Fruit fly (Drosophila melanogaster) whole organism, embryonic: ENCODE measurements around the gene Nepl21.

Experiments
- Atf3 ChIP-seq: fragments of 200-800 bp; sonication (Bioruptor generic); optimal IDR thresholded peaks from 3 replicates; lab custom pipeline; 2016; ENCODE audit warnings: missing biosample characterization, missing genetic modification characterization
- B-H2 ChIP-seq: fragments of 200-800 bp; sonication (Bioruptor generic); optimal IDR thresholded peaks from 2 replicates; lab custom pipeline; 2018; ENCODE audit warnings: missing biosample characterization, mild to moderate bottlenecking, missing genetic modification characterization
- CG1024 ChIP-seq: fragments of 200-800 bp; sonication (Bioruptor generic); IDR thresholded peaks from 2 replicates; pipeline ENCODE4 v1.3.6; 2022; ENCODE audit warnings: missing biosample characterization, missing genetic modification characterization
- CG10654 ChIP-seq: fragments of 200-800 bp; sonication (Bioruptor generic); optimal IDR thresholded peaks from 2 replicates; lab custom pipeline; 2016; ENCODE audit warnings: missing biosample characterization, missing genetic modification characterization
- CG11247 ChIP-seq: fragments of 200-800 bp; sonication (Bioruptor generic); IDR thresholded peaks from 2 replicates; pipeline ENCODE4 v1.3.6; 2022; ENCODE audit warnings: missing biosample characterization, missing genetic modification characterization
- CG13775 ChIP-seq: fragments of 200-800 bp; sonication (Bioruptor generic); optimal IDR thresholded peaks from 3 replicates; lab custom pipeline; 2017; ENCODE audit warnings: missing biosample characterization, mild to moderate bottlenecking, missing genetic modification characterization
- CG15011 ChIP-seq: fragments of 200-800 bp; sonication (Bioruptor generic); optimal IDR thresholded peaks from 3 replicates; lab custom pipeline; 2018; ENCODE audit warnings: missing biosample characterization, mild to moderate bottlenecking, missing genetic modification characterization
- CG15514 ChIP-seq: fragments of 200-800 bp; sonication (Bioruptor generic); optimal IDR thresholded peaks from 3 replicates; lab custom pipeline; 2017; ENCODE audit warnings: missing biosample characterization, missing genetic modification characterization, mild to moderate bottlenecking, moderate library complexity, missing genetic modification reagents
- CG15696 ChIP-seq: fragments of 200-800 bp; sonication (Bioruptor generic); optimal IDR thresholded peaks from 2 replicates; lab custom pipeline; 2019; ENCODE audit warnings: missing biosample characterization, mild to moderate bottlenecking, missing genetic modification characterization, moderate library complexity
- CG17359 ChIP-seq: fragments of 200-800 bp; sonication (Bioruptor generic); optimal IDR thresholded peaks from 3 replicates; lab custom pipeline; 2018; ENCODE audit warnings: missing biosample characterization, mild to moderate bottlenecking, missing genetic modification characterization, moderate library complexity
- CG18476 ChIP-seq: fragments of 200-800 bp; sonication (Bioruptor generic); optimal IDR thresholded peaks from 2 replicates; lab custom pipeline; 2016; ENCODE audit warnings: missing biosample characterization, mild to moderate bottlenecking, missing genetic modification characterization
- CG18599 ChIP-seq: fragments of 200-800 bp; sonication (Bioruptor generic); optimal IDR thresholded peaks from 3 replicates; lab custom pipeline; 2017; ENCODE audit warnings: missing biosample characterization, missing genetic modification characterization, mild to moderate bottlenecking, moderate library complexity, missing genetic modification reagents
- CG2116 ChIP-seq: fragments of 200-800 bp; sonication (Bioruptor generic); optimal IDR thresholded peaks from 3 replicates; lab custom pipeline; 2018; ENCODE audit warnings: missing biosample characterization, mild to moderate bottlenecking, missing genetic modification characterization
- CG2120 ChIP-seq: fragments of 200-800 bp; sonication (Bioruptor generic); optimal IDR thresholded peaks from 3 replicates; lab custom pipeline; 2016; ENCODE audit warnings: missing biosample characterization, missing genetic modification characterization
- CG2129 ChIP-seq: fragments of 200-800 bp; sonication (Bioruptor generic); IDR thresholded peaks from 2 replicates; pipeline ENCODE4 v1.3.6; 2022; ENCODE audit warnings: missing biosample characterization, missing genetic modification characterization; ENCODE audit not compliant: partially characterized antibody
- CG2202 ChIP-seq: fragments of 200-800 bp; sonication (Bioruptor generic); optimal IDR thresholded peaks from 2 replicates; lab custom pipeline; 2018; ENCODE audit warnings: missing biosample characterization, mild to moderate bottlenecking, missing genetic modification characterization
- CG2678 ChIP-seq: fragments of 200-800 bp; sonication (Bioruptor generic); optimal IDR thresholded peaks from 3 replicates; lab custom pipeline; 2019; ENCODE audit warnings: missing biosample characterization, mild to moderate bottlenecking, missing genetic modification characterization, moderate library complexity
- CG32772 ChIP-seq: fragments of 200-800 bp; sonication (Bioruptor generic); IDR thresholded peaks from 2 replicates; pipeline ENCODE4 v1.3.6; 2022; ENCODE audit warnings: missing biosample characterization, missing genetic modification characterization
- CG33213 ChIP-seq: fragments of 200-800 bp; sonication (Bioruptor generic); optimal IDR thresholded peaks from 3 replicates; lab custom pipeline; 2016; ENCODE audit warnings: missing biosample characterization, missing genetic modification characterization
- CG43689 ChIP-seq: fragments of 200-800 bp; sonication (Bioruptor generic); IDR thresholded peaks from 2 replicates; pipeline ENCODE4 v1.3.6; 2022; ENCODE audit warnings: missing biosample characterization, missing genetic modification characterization
- CG4820 ChIP-seq: fragments of 200-800 bp; sonication (Bioruptor generic); optimal IDR thresholded peaks from 3 replicates; lab custom pipeline; 2016; ENCODE audit warnings: missing biosample characterization, missing genetic modification characterization
- CG6254 ChIP-seq: fragments of 200-800 bp; sonication (Bioruptor generic); optimal IDR thresholded peaks from 3 replicates; lab custom pipeline; 2017; ENCODE audit warnings: mild to moderate bottlenecking, missing biosample characterization, missing genetic modification reagents, missing genetic modification characterization
- CG7372 ChIP-seq: fragments of 200-800 bp; sonication (Bioruptor generic); IDR thresholded peaks from 2 replicates; pipeline ENCODE4 v1.3.6; 2022; ENCODE audit warnings: missing biosample characterization, missing genetic modification characterization
- CG7556 ChIP-seq: fragments of 200-800 bp; sonication (Bioruptor generic); optimal IDR thresholded peaks from 2 replicates; lab custom pipeline; 2017; ENCODE audit warnings: missing biosample characterization, mild to moderate bottlenecking, missing genetic modification characterization
- Camta ChIP-seq: fragments of 200-800 bp; sonication (Bioruptor generic); optimal IDR thresholded peaks from 2 replicates; lab custom pipeline; 2016; ENCODE audit warnings: missing biosample characterization, missing genetic modification characterization
- CkIIα-i1 ChIP-seq: fragments of 200-800 bp; sonication (Bioruptor generic); IDR thresholded peaks from 2 replicates; pipeline ENCODE4 v1.3.6; 2022; ENCODE audit warnings: missing biosample characterization, missing genetic modification characterization
- D ChIP-seq, 2 experiments: fragments of 200-800 bp in 1 of 2; fragments of >200 bp in 1 of 2; sonication (Bioruptor generic) in 1 of 2; optimal IDR thresholded peaks; 2 replicates in 1 of 2; 3 replicates in 1 of 2; lab custom pipeline; 2017; ENCODE audit warnings: mild to moderate bottlenecking in 1 of 2, missing biosample characterization in 1 of 2, missing genetic modification characterization in 1 of 2, missing genetic modification reagents in 1 of 2
- Dek ChIP-seq: fragments of 200-800 bp; sonication (Bioruptor generic); optimal IDR thresholded peaks from 3 replicates; lab custom pipeline; 2019; ENCODE audit warnings: missing biosample characterization, mild to moderate bottlenecking, missing genetic modification characterization, moderate library complexity
- Max ChIP-seq: fragments of 200-800 bp; sonication (Bioruptor generic); optimal IDR thresholded peaks from 2 replicates; lab custom pipeline; 2016; ENCODE audit warnings: missing biosample characterization, mild to moderate bottlenecking, missing genetic modification characterization
- Myb ChIP-seq: fragments of 200-800 bp; sonication (Bioruptor generic); optimal IDR thresholded peaks from 2 replicates; lab custom pipeline; 2016; ENCODE audit warnings: missing biosample characterization, missing genetic modification characterization
- Optix ChIP-seq: fragments of 200-800 bp; sonication (Bioruptor generic); IDR thresholded peaks from 3 replicates; pipeline ENCODE4 v1.3.6; 2022; ENCODE audit warnings: missing biosample characterization, missing genetic modification characterization
- Side ChIP-seq: fragments of 200-800 bp; sonication (Bioruptor generic); optimal IDR thresholded peaks from 2 replicates; lab custom pipeline; 2016; ENCODE audit warnings: missing biosample characterization, missing genetic modification characterization
- Six4 ChIP-seq: fragments of 200-800 bp; sonication (Bioruptor generic); optimal IDR thresholded peaks from 2 replicates; lab custom pipeline; 2016; ENCODE audit warnings: missing biosample characterization, missing genetic modification characterization
- Sox102F ChIP-seq: fragments of 200-800 bp; sonication (Bioruptor generic); optimal IDR thresholded peaks from 2 replicates; lab custom pipeline; 2018; ENCODE audit warnings: missing biosample characterization, mild to moderate bottlenecking, missing genetic modification characterization, moderate library complexity
- Usf ChIP-seq: fragments of 200-800 bp; sonication (Bioruptor generic); optimal IDR thresholded peaks from 2 replicates; lab custom pipeline; 2017; ENCODE audit warnings: missing genotype, missing biosample characterization, missing genetic modification characterization
- fd64A ChIP-seq: fragments of 200-800 bp; sonication (Bioruptor generic); optimal IDR thresholded peaks from 3 replicates; lab custom pipeline; 2018; ENCODE audit warnings: missing biosample characterization, mild to moderate bottlenecking, missing genetic modification characterization
- gro ChIP-seq: fragments of 200-800 bp; sonication (Bioruptor generic); optimal IDR thresholded peaks from 2 replicates; lab custom pipeline; 2016; ENCODE audit warnings: missing biosample characterization, missing genetic modification characterization
- kah ChIP-seq: fragments of 200-800 bp; sonication (Bioruptor generic); optimal IDR thresholded peaks from 2 replicates; lab custom pipeline; 2018; ENCODE audit warnings: missing biosample characterization, mild to moderate bottlenecking, missing genetic modification characterization
- knrl ChIP-seq: fragments of 200-800 bp; sonication (Bioruptor generic); IDR thresholded peaks from 3 replicates; pipeline ENCODE4 v1.3.6; 2022; ENCODE audit warnings: missing biosample characterization, missing genetic modification characterization; ENCODE audit not compliant: partially characterized antibody
- lov ChIP-seq, 2 experiments: fragments of 200-800 bp in 1 of 2; fragments of >200 bp in 1 of 2; sonication (Bioruptor generic) in 1 of 2; IDR thresholded peaks in 1 of 2; optimal IDR thresholded peaks in 1 of 2; 2 replicates in 1 of 2; 3 replicates in 1 of 2; pipeline versions ENCODE4 v1.3.6 to Lab custom; 2017 to 2022; ENCODE audit warnings: missing biosample characterization in 1 of 2, missing genetic modification characterization in 1 of 2
- nerfin-1 ChIP-seq: fragments of 200-800 bp; sonication (Bioruptor generic); optimal IDR thresholded peaks from 3 replicates; lab custom pipeline; 2019; ENCODE audit warnings: missing biosample characterization, mild to moderate bottlenecking, missing genetic modification characterization, moderate library complexity
- nmo ChIP-seq: fragments of 200-800 bp; sonication (Bioruptor generic); optimal IDR thresholded peaks from 2 replicates; lab custom pipeline; 2018; ENCODE audit warnings: missing biosample characterization, mild to moderate bottlenecking, missing genetic modification characterization, moderate library complexity
- pb ChIP-seq: fragments of 200-800 bp; sonication (Bioruptor generic); optimal IDR thresholded peaks from 3 replicates; lab custom pipeline; 2016; ENCODE audit warnings: missing biosample characterization, missing genetic modification characterization
- sens-2 ChIP-seq: fragments of 200-800 bp; sonication (Bioruptor generic); IDR thresholded peaks from 2 replicates; pipeline ENCODE4 v1.3.6; 2022; ENCODE audit warnings: missing biosample characterization, missing genetic modification characterization
- sna ChIP-seq: fragments of 200-800 bp; sonication (Bioruptor generic); IDR thresholded peaks from 2 replicates; pipeline ENCODE4 v1.3.6; 2022; ENCODE audit warnings: missing biosample characterization, missing genetic modification characterization; ENCODE audit not compliant: partially characterized antibody
- sob ChIP-seq: fragments of 200-800 bp; sonication (Bioruptor generic); IDR thresholded peaks from 2 replicates; pipeline ENCODE4 v1.3.6; 2022; ENCODE audit warnings: missing biosample characterization, missing genetic modification characterization
- sr ChIP-seq: fragments of 200-800 bp; sonication (Bioruptor generic); IDR thresholded peaks from 3 replicates; pipeline ENCODE4 v1.3.6; 2022; ENCODE audit warnings: missing biosample characterization, missing genetic modification characterization

The Nepl21 gene

DNA sequence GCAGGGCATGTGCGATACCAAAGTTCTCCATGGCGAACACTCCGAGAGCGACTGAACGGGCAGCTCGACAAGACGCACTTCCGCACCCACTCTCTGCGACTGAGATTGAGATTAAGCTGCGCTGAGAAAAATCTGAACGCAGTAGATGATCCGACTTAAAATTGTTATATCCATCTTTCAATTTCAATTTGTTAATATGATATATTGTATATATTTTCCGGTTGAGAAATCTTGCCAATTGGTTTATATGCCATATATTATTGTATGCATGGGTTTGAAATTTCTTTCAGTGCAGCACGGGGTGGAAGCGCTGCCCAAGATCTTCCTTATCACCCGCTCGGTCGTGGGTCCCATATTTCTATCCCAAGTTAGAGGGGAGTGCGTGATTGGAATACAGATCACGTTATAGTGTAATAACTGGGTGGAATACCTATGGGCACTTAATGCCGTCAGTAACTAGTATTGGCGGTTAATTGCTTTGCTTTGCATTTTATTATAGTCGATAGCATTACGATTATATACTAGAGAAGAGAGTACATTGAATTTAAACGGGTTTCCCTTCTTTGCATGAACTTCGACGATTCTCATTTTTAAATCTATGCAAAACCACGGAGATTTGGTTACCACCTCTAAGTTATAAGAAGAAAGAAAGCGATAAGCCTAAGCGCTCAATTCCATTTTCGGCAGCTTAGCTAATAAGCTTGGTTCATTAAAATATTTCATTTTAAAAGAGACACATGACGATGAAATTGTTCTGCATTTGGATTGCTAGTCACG is 3.2 kb upstream of the Nepl21 start, which contains the start of the genes Nepl19 and Nepl20 (continued):
- TF ChIP-seq CG7556 (GFP tag; lab: Kevin White, UChicago) (peak; percentile 83), CG6254 (peak; percentile 59), nerfin-1 (tag; lab: Kevin White, UChicago) (peak; percentile 60), Optix (GFP tag; lab: Robert Waterston, UW) (peak; percentile 82), nmo (GFP tag; lab: Kevin White, UChicago) (peak; percentile 85), sr (GFP tag; lab: Robert Waterston, UW) (0 out of 3 replicates have a peak, but pooled peaks have one; percentile 38), CG33213 (no peak), Usf (peak; percentile 48), CG18599 (GFP tag; lab: Kevin White, UChicago) (peak; percentile 94), CG18476 (GFP tag; lab: Kevin White, UChicago) (peak; percentile 73), sob (GFP tag; lab: Robert Waterston, UW) (peak; percentile 88), B-H2 (GFP tag; lab: Kevin White, UChicago) (no peak), CG11247 (GFP tag; lab: Robert Waterston, UW) (peak; percentile 71), D (optimal IDR thresholded peaks at IDR 0.05; lab: Kevin White, UChicago) (no peak), D (GFP tag; optimal IDR thresholded peaks at IDR 0.05; lab: Kevin White, UChicago) (peak; percentile 70), CG4820 (GFP tag; lab: Kevin White, UChicago) (peak; percentile 79), CG7372 (GFP tag; lab: Robert Waterston, UW) (peak; percentile 80), CG2116 (GFP tag; lab: Kevin White, UChicago) (peak; percentile 26), Six4 (GFP tag; lab: Kevin White, UChicago) (peak; percentile 50), Camta (GFP tag; lab: Kevin White, UChicago) (peak; percentile 40), CG15514 (GFP tag; lab: Kevin White, UChicago) (peak; percentile 71), CG2202 (tag; lab: Kevin White, UChicago) (peak; percentile 55), fd64A (GFP tag; lab: Kevin White, UChicago) (peak; percentile 50), Myb (GFP tag; lab: Kevin White, UChicago) (peak; percentile 29), CG1024 (GFP tag; lab: Robert Waterston, UW) (peak; percentile 67), CG15696 (tag; lab: Kevin White, UChicago) (peak; percentile 65), CG15011 (GFP tag; lab: Kevin White, UChicago) (peak; percentile 47), sens-2 (GFP tag; lab: Robert Waterston, UW) (peak; percentile 66), pb (GFP tag; lab: Kevin White, UChicago) (no peak), CG2120 (GFP tag; lab: Kevin White, UChicago) (peak; percentile 87), knrl (GFP tag; lab: Robert Waterston, UW) (no peak), CkIIα-i1 (peak; percentile 31; the same call in 1 of the 2 replicates), CG2678 (tag; lab: Kevin White, UChicago) (peak; percentile 89), sna (no peak), CG43689 (GFP tag; lab: Robert Waterston, UW) (peak; percentile 28; the same call in 1 of the 2 replicates), CG32772 (GFP tag; lab: Robert Waterston, UW) (peak; percentile 83), gro (GFP tag; lab: Kevin White, UChicago) (no peak), Atf3 (GFP tag; lab: Kevin White, UChicago) (no peak), Side (GFP tag; lab: Kevin White, UChicago) (peak; percentile 16), CG2129 (GFP tag; lab: Robert Waterston, UW) (no peak), CG13775 (GFP tag; lab: Kevin White, UChicago) (peak; percentile 69), CG10654 (peak; percentile 68), CG17359 (tag; lab: Kevin White, UChicago) (peak; percentile 86), kah (GFP tag; lab: Kevin White, UChicago) (peak; percentile 49), Dek (peak; percentile 67), Sox102F (GFP tag; lab: Kevin White, UChicago) (peak; percentile 79), lov (optimal IDR thresholded peaks at IDR 0.05; lab: Kevin White, UChicago) (no peak), lov (GFP tag; IDR thresholded peaks at IDR 0.05; lab: Robert Waterston, UW) (peak; percentile 72; the same call in 1 of the 3 replicates), Max (peak; percentile 71)
